Fruit fly (Drosophila melanogaster): ENCODE data around the gene Ugt303A1.

Gene Ugt303A1

dm6 chr3R:11156858-11157257 lies 18.5 kb upstream of the Ugt303A1 start, which contains the start of gene Ugt302C1 (continued):
- peak; percentile 34 for TF ChIP-seq BtbVII (GFP tag; optimal IDR thresholded peaks at IDR 0.05)
- TF ChIP-seq CG12236 (GFP tag; optimal IDR thresholded peaks at IDR 0.05): no peak
- TF ChIP-seq Lhr (GFP tag; optimal IDR thresholded peaks at IDR 0.05): no peak
- no peak for TF ChIP-seq stwl (tag; optimal IDR thresholded peaks at IDR 0.05)
- TF ChIP-seq CG32532 (GFP tag; IDR thresholded peaks at IDR 0.05): peak; percentile 57; the same call in 1 of the 2 replicates
- TF ChIP-seq gfzf (GFP tag; optimal IDR thresholded peaks at IDR 0.05): no peak
- no peak for TF ChIP-seq CG7786 (GFP tag; optimal IDR thresholded peaks at IDR 0.05)
- no peak for TF ChIP-seq CG5180 (GFP tag; optimal IDR thresholded peaks at IDR 0.05)
- peak; percentile 57; the same call in 2 of the 3 replicates for TF ChIP-seq CG34224 (GFP tag; IDR thresholded peaks at IDR 0.05; ENCODE audit: partially characterized antibody)
- TF ChIP-seq zf30C (GFP tag; optimal IDR thresholded peaks at IDR 0.05): no peak
- no peak for TF ChIP-seq disco-r (GFP tag; optimal IDR thresholded peaks at IDR 0.05)
- no peak for TF ChIP-seq HLHmδ (GFP tag; optimal IDR thresholded peaks at IDR 0.05)
- no peak for TF ChIP-seq lola (GFP tag; optimal IDR thresholded peaks at IDR 0.05)
- TF ChIP-seq CG14014 (GFP tag; IDR thresholded peaks at IDR 0.05): 0 out of 2 replicates have a peak, but pooled peaks have one; percentile 40
- TF ChIP-seq Kr (GFP tag; optimal IDR thresholded peaks at IDR 0.05): no peak
- TF ChIP-seq kah (GFP tag; optimal IDR thresholded peaks at IDR 0.05): no peak
- no peak for TF ChIP-seq Dfd (GFP tag; optimal IDR thresholded peaks at IDR 0.05)
- TF ChIP-seq peb (GFP tag; IDR thresholded peaks at IDR 0.05): no peak
- TF ChIP-seq dan (GFP tag; IDR thresholded peaks at IDR 0.05): no peak
- 0 out of 2 replicates have a peak, but pooled peaks have one; percentile 10 for TF ChIP-seq CG9932 (GFP tag; IDR thresholded peaks at IDR 0.05)
- TF ChIP-seq ham (GFP tag; IDR thresholded peaks at IDR 0.05): peak; percentile 33; the same call in 1 of the 2 replicates
- TF ChIP-seq wdn (GFP tag; IDR thresholded peaks at IDR 0.05): no peak
- no peak for TF ChIP-seq bab2 (GFP tag; optimal IDR thresholded peaks at IDR 0.05)
- no peak for TF ChIP-seq CG30403 (GFP tag; optimal IDR thresholded peaks at IDR 0.05)
- 0 out of 3 replicates have a peak, but pooled peaks have one; percentile 43 for TF ChIP-seq zen2 (GFP tag; IDR thresholded peaks at IDR 0.05; ENCODE audit: partially characterized antibody)
- TF ChIP-seq CG33213 (GFP tag; optimal IDR thresholded peaks at IDR 0.05): no peak
- no peak for TF ChIP-seq phol (tag; optimal IDR thresholded peaks at IDR 0.05)
- TF ChIP-seq CG1647 (GFP tag; optimal IDR thresholded peaks at IDR 0.05): no peak
- 0 out of 3 replicates have a peak, but pooled peaks have one; percentile 46 for TF ChIP-seq HLH4C (GFP tag; IDR thresholded peaks at IDR 0.05; ENCODE audit: partially characterized antibody)
- no peak for TF ChIP-seq NC2β (GFP tag; optimal IDR thresholded peaks at IDR 0.05)
- TF ChIP-seq run (tag; optimal IDR thresholded peaks at IDR 0.05): no peak
- TF ChIP-seq Neu2 (GFP tag; optimal IDR thresholded peaks at IDR 0.05; ENCODE audit: borderline replicate concordance): no peak
- TF ChIP-seq tin (GFP tag; optimal IDR thresholded peaks at IDR 0.05): no peak
- no peak for TF ChIP-seq row (GFP tag; IDR thresholded peaks at IDR 0.05)
- TF ChIP-seq maf-S (GFP tag; optimal IDR thresholded peaks at IDR 0.05): no peak
- no peak for TF ChIP-seq CG2116 (GFP tag; optimal IDR thresholded peaks at IDR 0.05)
- TF ChIP-seq Hmx (GFP tag; optimal IDR thresholded peaks at IDR 0.05): no peak
- no peak for TF ChIP-seq CG10321 (GFP tag; IDR thresholded peaks at IDR 0.05)
- no peak for TF ChIP-seq D19A (tag; optimal IDR thresholded peaks at IDR 0.05)
- TF ChIP-seq CG16863 (GFP tag; optimal IDR thresholded peaks at IDR 0.05): no peak
- TF ChIP-seq hbn (GFP tag; IDR thresholded peaks at IDR 0.05; ENCODE audit: partially characterized antibody): no peak
- peak; percentile 37 for TF ChIP-seq CG3281 (GFP tag; optimal IDR thresholded peaks at IDR 0.05)
- no peak for TF ChIP-seq rib (GFP tag; IDR thresholded peaks at IDR 0.05)
- peak; percentile 46 for TF ChIP-seq grn (GFP tag; optimal IDR thresholded peaks at IDR 0.05)
- no peak for TF ChIP-seq Oaz (GFP tag; IDR thresholded peaks at IDR 0.05)
- no peak for TF ChIP-seq CG8290 (GFP tag; optimal IDR thresholded peaks at IDR 0.05)
- TF ChIP-seq CG8290 (tag; optimal IDR thresholded peaks at IDR 0.05): no peak
- TF ChIP-seq Dll (GFP tag; IDR thresholded peaks at IDR 0.05; ENCODE audit: partially characterized antibody): peak; percentile 44; the same call in 1 of the 4 replicates
- no peak for TF ChIP-seq Hr51 (GFP tag; optimal IDR thresholded peaks at IDR 0.05)
- peak; percentile 57 for TF ChIP-seq CG12769 (tag; optimal IDR thresholded peaks at IDR 0.05)
- peak in 1 of 2 experiments; percentile 13 for TF ChIP-seq insv (GFP tag; optimal IDR thresholded peaks at IDR 0.05)
